Fruit fly (Drosophila melanogaster): ENCODE data around the gene Hmgcl.

- TF ChIP-seq CTCF (optimal IDR thresholded peaks at IDR 0.05) (no peak), CG8478 (optimal IDR thresholded peaks at IDR 0.05) (no peak)
Measured at dm6 chr2L:6964022-6964434, 3.9 kb downstream of the Hmgcl start, which contains the start of the genes sip2 and Coprox.
